Fruit fly (Drosophila melanogaster) whole organism, embryonic: ENCODE results near the gene CG12507.

ENCODE experiments used
- Adf1 ChIP-seq: fragments of 200-800 bp; sonication (Bioruptor generic); IDR thresholded peaks from 2 replicates; pipeline ENCODE4 v1.3.6; 2022; ENCODE audit warnings: missing biosample characterization, missing genetic modification characterization
- Bteb2 ChIP-seq: fragments of 200-800 bp; sonication (Bioruptor generic); optimal IDR thresholded peaks from 2 replicates; lab custom pipeline; 2016; ENCODE audit warnings: missing biosample characterization, missing genetic modification characterization
- CG10321 ChIP-seq: fragments of 200-800 bp; sonication (Bioruptor generic); IDR thresholded peaks from 2 replicates; pipeline ENCODE4 v1.3.6; 2022; ENCODE audit warnings: missing biosample characterization, missing genetic modification characterization
- CG10543 ChIP-seq: fragments of 200-800 bp; sonication (Bioruptor generic); optimal IDR thresholded peaks from 3 replicates; lab custom pipeline; 2017; ENCODE audit warnings: missing biosample characterization, mild to moderate bottlenecking, missing genetic modification characterization, moderate library complexity
- CG1233 ChIP-seq: fragments of 200-800 bp; sonication (Bioruptor generic); optimal IDR thresholded peaks from 4 replicates; lab custom pipeline; 2018; ENCODE audit warnings: missing biosample characterization, mild to moderate bottlenecking, missing genetic modification characterization
- CG13296 ChIP-seq: fragments of 200-800 bp; sonication (Bioruptor generic); optimal IDR thresholded peaks from 3 replicates; lab custom pipeline; 2018; ENCODE audit warnings: missing biosample characterization, mild to moderate bottlenecking, missing genetic modification characterization
- CG13424 ChIP-seq: fragments of 200-800 bp; sonication (Bioruptor generic); optimal IDR thresholded peaks from 2 replicates; lab custom pipeline; 2019; ENCODE audit warnings: missing biosample characterization, mild to moderate bottlenecking, missing genetic modification characterization, moderate library complexity
- CG15011 ChIP-seq: fragments of 200-800 bp; sonication (Bioruptor generic); optimal IDR thresholded peaks from 3 replicates; lab custom pipeline; 2018; ENCODE audit warnings: missing biosample characterization, mild to moderate bottlenecking, missing genetic modification characterization
- CG15073 ChIP-seq: fragments of 200-800 bp; sonication (Bioruptor generic); optimal IDR thresholded peaks from 2 replicates; lab custom pipeline; 2016; ENCODE audit warnings: missing biosample characterization, missing genetic modification characterization
- CG1529 ChIP-seq: fragments of 200-800 bp; sonication (Bioruptor generic); optimal IDR thresholded peaks from 3 replicates; lab custom pipeline; 2018; ENCODE audit warnings: missing biosample characterization, missing genetic modification characterization
- CG16779 ChIP-seq: fragments of 200-800 bp; sonication (Bioruptor generic); IDR thresholded peaks from 2 replicates; pipeline ENCODE4 v1.3.6; 2022; ENCODE audit warnings: missing biosample characterization, missing genetic modification characterization
- CG2712 ChIP-seq: fragments of 200-800 bp; optimal IDR thresholded peaks from 3 replicates; lab custom pipeline; 2019; ENCODE audit warnings: missing biosample characterization, mild to moderate bottlenecking, missing genetic modification characterization, moderate library complexity
- CG31224 ChIP-seq: fragments of 200-800 bp; sonication (Bioruptor generic); IDR thresholded peaks from 2 replicates; pipeline ENCODE4 v1.3.6; 2022; ENCODE audit warnings: missing biosample characterization, missing genetic modification characterization
- CG32532 ChIP-seq: fragments of 200-800 bp; sonication (Bioruptor generic); IDR thresholded peaks from 2 replicates; pipeline ENCODE4 v1.3.6; 2022; ENCODE audit warnings: missing biosample characterization, missing genetic modification characterization
- CG34224 ChIP-seq: fragments of 200-800 bp; sonication (Bioruptor generic); IDR thresholded peaks from 3 replicates; pipeline ENCODE4 v1.3.6; 2022; ENCODE audit warnings: missing biosample characterization, missing genetic modification characterization; ENCODE audit not compliant: partially characterized antibody
- CG3995 ChIP-seq: fragments of 200-800 bp; sonication (Bioruptor generic); optimal IDR thresholded peaks from 3 replicates; lab custom pipeline; 2016; ENCODE audit warnings: missing biosample characterization, missing genetic modification characterization
- CG4328 ChIP-seq: fragments of 200-800 bp; sonication (Bioruptor generic); optimal IDR thresholded peaks from 3 replicates; lab custom pipeline; 2017; ENCODE audit warnings: missing biosample characterization, missing genetic modification reagents, missing genetic modification characterization
- CG4730 ChIP-seq: fragments of 200-800 bp; sonication (Bioruptor generic); IDR thresholded peaks from 2 replicates; pipeline ENCODE4 v1.3.6; 2022; ENCODE audit warnings: missing biosample characterization, missing genetic modification characterization
- CG6813 ChIP-seq: fragments of 200-800 bp; sonication (Bioruptor generic); optimal IDR thresholded peaks from 2 replicates; lab custom pipeline; 2017; ENCODE audit warnings: missing biosample characterization, missing genetic modification characterization, mild to moderate bottlenecking, moderate library complexity, missing genetic modification reagents
- CG7928 ChIP-seq: fragments of 200-800 bp; sonication (Bioruptor generic); optimal IDR thresholded peaks from 2 replicates; lab custom pipeline; 2017; ENCODE audit warnings: missing biosample characterization, mild to moderate bottlenecking, missing genetic modification characterization
- CG9932 ChIP-seq: fragments of 200-800 bp; sonication (Bioruptor generic); IDR thresholded peaks from 2 replicates; pipeline ENCODE4 v1.3.6; 2022; ENCODE audit warnings: missing biosample characterization, missing genetic modification characterization
- D ChIP-seq, 2 experiments: fragments of 200-800 bp in 1 of 2; fragments of >200 bp in 1 of 2; sonication (Bioruptor generic) in 1 of 2; optimal IDR thresholded peaks; 2 replicates in 1 of 2; 3 replicates in 1 of 2; lab custom pipeline; 2017; ENCODE audit warnings: mild to moderate bottlenecking in 1 of 2, missing biosample characterization in 1 of 2, missing genetic modification characterization in 1 of 2, missing genetic modification reagents in 1 of 2
- Dad ChIP-seq: fragments of 200-800 bp; sonication (Bioruptor generic); optimal IDR thresholded peaks from 3 replicates; lab custom pipeline; 2016; ENCODE audit warnings: missing biosample characterization, missing genetic modification characterization
- Dip2 ChIP-seq: fragments of 200-800 bp; sonication (Bioruptor generic); IDR thresholded peaks from 2 replicates; pipeline ENCODE4 v1.3.6; 2022; ENCODE audit warnings: missing biosample characterization, missing genetic modification characterization
- Doc3 ChIP-seq: fragments of 200-800 bp; sonication (Bioruptor generic); IDR thresholded peaks from 3 replicates; pipeline ENCODE4 v1.3.6; 2022; ENCODE audit warnings: missing biosample characterization, missing genetic modification characterization; ENCODE audit not compliant: partially characterized antibody
- Drgx ChIP-seq: fragments of 200-800 bp; sonication (Bioruptor generic); IDR thresholded peaks from 2 replicates; pipeline ENCODE4 v1.3.6; 2022; ENCODE audit warnings: missing biosample characterization, missing genetic modification characterization
- E2f1 ChIP-seq: fragments of 200-800 bp; sonication (Bioruptor generic); IDR thresholded peaks from 2 replicates; pipeline ENCODE4 v1.3.6; 2022; ENCODE audit warnings: missing biosample characterization, missing genetic modification characterization
- Hmx ChIP-seq: fragments of 200-800 bp; sonication (Bioruptor generic); optimal IDR thresholded peaks from 2 replicates; lab custom pipeline; 2016; ENCODE audit warnings: missing biosample characterization, missing genetic modification characterization
- Hr51 ChIP-seq, 2 experiments: fragments of 200-800 bp; sonication (Bioruptor generic); optimal IDR thresholded peaks; 2 replicates in 1 of 2; 3 replicates in 1 of 2; lab custom pipeline; 2016 to 2018; ENCODE audit warnings: missing biosample characterization in 2 of 2, missing genetic modification characterization in 2 of 2, mild to moderate bottlenecking in 1 of 2, moderate library complexity in 1 of 2
- Kr ChIP-seq: fragments of 200-800 bp; sonication (Bioruptor generic); optimal IDR thresholded peaks from 2 replicates; lab custom pipeline; 2017; ENCODE audit warnings: missing biosample characterization, mild to moderate bottlenecking, missing genetic modification characterization
- Mes4 ChIP-seq: fragments of 200-800 bp; sonication (Bioruptor generic); optimal IDR thresholded peaks from 2 replicates; lab custom pipeline; 2016; ENCODE audit warnings: missing biosample characterization, missing genetic modification characterization
- Myb ChIP-seq: fragments of 200-800 bp; sonication (Bioruptor generic); optimal IDR thresholded peaks from 2 replicates; lab custom pipeline; 2016; ENCODE audit warnings: missing biosample characterization, missing genetic modification characterization
- Nf-YB ChIP-seq: fragments of 200-800 bp; sonication (Bioruptor generic); optimal IDR thresholded peaks from 3 replicates; lab custom pipeline; 2019; ENCODE audit warnings: missing biosample characterization, mild to moderate bottlenecking, missing genetic modification characterization, moderate library complexity
- Ravus ChIP-seq: fragments of 200-800 bp; sonication (Bioruptor generic); IDR thresholded peaks from 2 replicates; pipeline ENCODE4 v1.3.6; 2022; ENCODE audit warnings: missing biosample characterization, missing genetic modification characterization
- Six4 ChIP-seq: fragments of 200-800 bp; sonication (Bioruptor generic); optimal IDR thresholded peaks from 2 replicates; lab custom pipeline; 2016; ENCODE audit warnings: missing biosample characterization, missing genetic modification characterization
- Sry-δ ChIP-seq: fragments of 200-800 bp; sonication (Bioruptor generic); optimal IDR thresholded peaks from 2 replicates; lab custom pipeline; 2016; ENCODE audit warnings: missing biosample characterization, missing genetic modification characterization
- YL-1 ChIP-seq: fragments of 200-800 bp; sonication (Bioruptor generic); optimal IDR thresholded peaks from 3 replicates; lab custom pipeline; 2017; ENCODE audit warnings: missing biosample characterization, mild to moderate bottlenecking, missing genetic modification characterization
- abd-A ChIP-seq: fragments of 200-800 bp; sonication (Bioruptor generic); optimal IDR thresholded peaks from 3 replicates; lab custom pipeline; 2019; ENCODE audit warnings: missing biosample characterization, mild to moderate bottlenecking, missing genetic modification characterization, moderate library complexity
- az2 ChIP-seq: fragments of 200-800 bp; sonication (Bioruptor generic); optimal IDR thresholded peaks from 3 replicates; lab custom pipeline; 2016; ENCODE audit warnings: missing biosample characterization, missing genetic modification characterization
- fd64A ChIP-seq: fragments of 200-800 bp; sonication (Bioruptor generic); optimal IDR thresholded peaks from 3 replicates; lab custom pipeline; 2018; ENCODE audit warnings: missing biosample characterization, mild to moderate bottlenecking, missing genetic modification characterization
- hbn ChIP-seq: fragments of 200-800 bp; sonication (Bioruptor generic); IDR thresholded peaks from 2 replicates; pipeline ENCODE4 v1.3.6; 2022; ENCODE audit warnings: missing biosample characterization, missing genetic modification characterization; ENCODE audit not compliant: partially characterized antibody
- oc ChIP-seq: fragments of 200-800 bp; sonication (Bioruptor generic); optimal IDR thresholded peaks from 2 replicates; lab custom pipeline; 2018; ENCODE audit warnings: missing biosample characterization, mild to moderate bottlenecking, missing genetic modification characterization, moderate library complexity
- pan ChIP-seq, 4 experiments: fragments of >200 bp in 3 of 4; fragments of 200-800 bp in 1 of 4; sonication (Bioruptor generic) in 1 of 4; optimal IDR thresholded peaks in 3 of 4; IDR thresholded peaks in 1 of 4; 2 replicates each; pipeline versions ENCODE4 v1.3.6 to Lab custom; 2017 to 2022; ENCODE audit warnings: missing biosample characterization in 2 of 4, missing genetic modification characterization in 2 of 4, mixed read lengths in 1 of 4
- pzg ChIP-seq: fragments of 200-800 bp; sonication (Bioruptor generic); optimal IDR thresholded peaks from 3 replicates; lab custom pipeline; 2018; ENCODE audit warnings: missing biosample characterization, mild to moderate bottlenecking, missing genetic modification characterization, moderate library complexity
- rib ChIP-seq: fragments of 200-800 bp; sonication (Bioruptor generic); IDR thresholded peaks from 2 replicates; pipeline ENCODE4 v1.3.6; 2022; ENCODE audit warnings: missing biosample characterization, missing genetic modification characterization
- sisA ChIP-seq: fragments of 200-800 bp; sonication (Bioruptor generic); IDR thresholded peaks from 2 replicates; pipeline ENCODE4 v1.3.6; 2022; ENCODE audit warnings: missing biosample characterization, missing genetic modification characterization
- toy ChIP-seq: fragments of 200-800 bp; sonication (Bioruptor generic); IDR thresholded peaks from 2 replicates; pipeline ENCODE4 v1.3.6; 2022; ENCODE audit warnings: missing biosample characterization, missing genetic modification characterization
- ttk ChIP-seq: fragments of 200-800 bp; sonication (Bioruptor generic); IDR thresholded peaks from 2 replicates; pipeline ENCODE4 v2.1.2; 2022; ENCODE audit warnings: missing biosample characterization, missing genetic modification characterization
- wek ChIP-seq: fragments of 200-800 bp; sonication (Bioruptor generic); optimal IDR thresholded peaks from 3 replicates; lab custom pipeline; 2018; ENCODE audit warnings: missing biosample characterization, mild to moderate bottlenecking, missing genetic modification characterization, moderate library complexity

The CG12507 gene

DNA sequence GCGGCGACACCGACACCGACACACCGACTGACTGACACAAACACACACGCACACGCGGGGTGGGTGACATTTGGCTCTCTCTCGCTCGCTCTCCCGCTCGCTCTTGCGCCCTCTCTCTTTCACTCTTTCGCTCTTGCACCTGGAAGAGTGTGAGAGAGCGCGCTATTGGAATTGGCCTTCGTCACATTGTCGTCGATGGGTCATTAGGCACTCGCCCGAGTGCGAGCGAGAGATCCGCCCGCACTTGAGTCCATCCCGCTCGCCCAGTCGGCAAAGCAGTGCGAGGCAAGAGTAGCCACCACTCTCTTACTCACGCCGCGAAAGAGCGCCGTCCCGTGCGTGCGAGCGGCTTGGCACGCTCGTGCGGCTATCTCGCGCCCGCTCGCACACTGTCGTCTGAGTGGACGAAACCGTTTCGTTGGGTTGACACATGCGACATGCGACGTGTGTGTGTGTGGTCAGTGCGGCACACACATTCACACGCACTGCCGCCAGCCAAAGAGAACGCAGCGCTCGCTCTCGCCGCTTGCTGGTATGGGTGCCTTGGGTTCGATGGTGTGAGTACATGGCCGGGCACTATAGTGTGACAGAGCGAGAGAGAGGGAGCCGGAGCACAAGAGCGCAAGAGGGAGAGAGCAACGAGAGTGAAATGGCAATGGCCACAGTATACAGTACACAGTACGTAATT is 49.4 kb downstream of the CG12507 start (continued):
- TF ChIP-seq CG9932 (GFP tag; lab: Robert Waterston, UW) (no peak), Kr (GFP tag; lab: Kevin White, UChicago) (no peak), Drgx (no peak), CG3995 (GFP tag; lab: Kevin White, UChicago) (no peak), az2 (GFP tag; lab: Kevin White, UChicago) (no peak), Dip2 (GFP tag; lab: Robert Waterston, UW) (no peak), CG16779 (no peak), Dad (GFP tag; lab: Kevin White, UChicago) (no peak), CG15073 (no peak), Hr51 (GFP tag; optimal IDR thresholded peaks at IDR 0.05; lab: Kevin White, UChicago) (no peak), oc (no peak), CG15011 (GFP tag; lab: Kevin White, UChicago) (no peak), YL-1 (no peak), ttk (no peak), CG13296 (GFP tag; lab: Kevin White, UChicago) (no peak), toy (no peak), CG2712 (tag; lab: Kevin White, UChicago) (no peak), hbn (GFP tag; lab: Robert Waterston, UW) (peak; percentile 45; the same call in 1 of the 2 replicates), CG10543 (GFP tag; lab: Kevin White, UChicago) (peak; percentile 47), Nf-YB (GFP tag; lab: Kevin White, UChicago) (peak; percentile 98), CG34224 (peak; percentile 44; the same call in 2 of the 3 replicates), Six4 (no peak), CG13424 (tag; lab: Kevin White, UChicago) (no peak), Bteb2 (GFP tag; lab: Kevin White, UChicago) (no peak), CG4730 (no peak), CG31224 (GFP tag; lab: Robert Waterston, UW) (no peak), rib (GFP tag; lab: Robert Waterston, UW) (peak; percentile 31; the same call in 1 of the 2 replicates), Mes4 (no peak), Myb (GFP tag; lab: Kevin White, UChicago) (no peak), Hmx (GFP tag; lab: Kevin White, UChicago) (no peak), CG1529 (GFP tag; lab: Kevin White, UChicago) (no peak), CG10321 (GFP tag; lab: Robert Waterston, UW) (peak; percentile 93), CG7928 (GFP tag; lab: Kevin White, UChicago) (no peak), pan (optimal IDR thresholded peaks at IDR 0.05; lab: Kevin White, UChicago) (no peak), pan (GFP tag; optimal IDR thresholded peaks at IDR 0.05 in 1 of 2, IDR thresholded peaks at IDR 0.05 in 1 of 2) (no peak), CG1233 (GFP tag; lab: Kevin White, UChicago) (no peak), Ravus (GFP tag; lab: Robert Waterston, UW) (no peak), D (optimal IDR thresholded peaks at IDR 0.05; lab: Kevin White, UChicago) (no peak), D (GFP tag; optimal IDR thresholded peaks at IDR 0.05; lab: Kevin White, UChicago) (no peak), wek (GFP tag; lab: Kevin White, UChicago) (no peak), CG4328 (GFP tag; lab: Kevin White, UChicago) (no peak), fd64A (GFP tag; lab: Kevin White, UChicago) (no peak), Adf1 (GFP tag; lab: Robert Waterston, UW) (peak; percentile 86), CG6813 (GFP tag; lab: Kevin White, UChicago) (no peak), Sry-δ (no peak), sisA (no peak), E2f1 (GFP tag; lab: Robert Waterston, UW) (no peak), pzg (no peak), CG32532 (peak; percentile 60), Doc3 (GFP tag; lab: Robert Waterston, UW) (no peak), abd-A (peak; percentile 45)
